Worm (Caenorhabditis elegans) whole organism, L4/young adult: Measurements from ENCODE around the gene folr-1.

ENCODE experiments used
- W03F9.2 ChIP-seq: fragments of 150-350 bp; optimal IDR thresholded peaks from 2 replicates; lab custom pipeline; 2014; ENCODE audit warnings: missing biosample characterization, missing genetic modification characterization
- dao-5 ChIP-seq: sonication (generic microtip); optimal IDR thresholded peaks from 2 replicates; lab custom pipeline; 2016; ENCODE audit warnings: missing genotype, missing genetic modification characterization, moderate library complexity, missing compliant biosample characterization

DNA sequence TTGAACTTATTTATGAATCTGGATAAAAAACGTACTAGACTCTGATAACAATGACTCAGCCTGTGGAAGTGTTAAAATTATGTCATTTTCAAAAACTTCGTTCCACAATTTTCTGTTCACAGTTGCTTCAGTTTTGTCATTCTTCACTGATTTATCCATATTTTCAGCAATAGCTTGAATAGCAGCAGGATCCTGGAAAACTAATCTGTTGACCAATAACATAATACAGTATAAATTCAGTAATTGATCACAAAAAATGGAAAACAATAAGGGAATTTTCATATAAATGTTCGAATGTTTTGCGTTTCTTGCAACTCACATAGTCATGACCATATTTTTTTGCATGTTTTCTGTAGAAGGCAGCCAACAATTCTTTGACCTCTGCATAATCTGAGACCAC lies 29.4 kb downstream of the folr-1 start:
- no peak for TF ChIP-seq W03F9.2 (tag; lab: Kevin White, UChicago)
- TF ChIP-seq dao-5: no peak
